Worm (Caenorhabditis elegans) whole organism, L1 larva: ENCODE data around the gene ZC449.7.

ENCODE experiments used
- C16A3.4 ChIP-seq: fragments of 150-350 bp; optimal IDR thresholded peaks from 2 replicates; lab custom pipeline; 2014; ENCODE audit warnings: missing biosample characterization, missing genetic modification characterization
- dsc-1 ChIP-seq: sonication (generic microtip); optimal IDR thresholded peaks from 2 replicates; lab custom pipeline; 2016; ENCODE audit warnings: mild to moderate bottlenecking, missing genetic modification characterization, missing compliant biosample characterization
- lin-15B ChIP-seq: fragments of 150-350 bp; sonication (generic microtip); optimal IDR thresholded peaks from 3 replicates; lab custom pipeline; 2014; ENCODE audit warnings: missing biosample characterization, missing genetic modification characterization
- lin-35 ChIP-seq, 2 experiments: fragments of 150-350 bp; optimal IDR thresholded peaks; 2 replicates each; lab custom pipeline; 2014; ENCODE audit warnings: missing biosample characterization in 2 of 2, missing genetic modification characterization in 2 of 2, missing genetic modification reagents in 2 of 2
- lin-39 ChIP-seq: fragments of 150-350 bp; optimal IDR thresholded peaks from 2 replicates; lab custom pipeline; 2014; ENCODE audit warnings: missing biosample characterization, missing genetic modification reagents, missing genetic modification characterization
- lsy-2 ChIP-seq, 2 experiments: fragments of 150-350 bp; optimal IDR thresholded peaks; 2 replicates each; lab custom pipeline; 2014; ENCODE audit warnings: missing biosample characterization in 2 of 2, missing genetic modification characterization in 2 of 2
- mab-9 ChIP-seq: fragments of 200-800 bp; sonication (Bioruptor generic); IDR thresholded peaks from 2 replicates; pipeline ENCODE4 v1.3.6; 2022; ENCODE audit warnings: missing genetic modification reagents, missing genetic modification characterization, missing compliant biosample characterization
- nhr-28 ChIP-seq: fragments of 150-350 bp; optimal IDR thresholded peaks from 2 replicates; lab custom pipeline; 2014; ENCODE audit warnings: missing biosample characterization, missing genetic modification characterization
- nhr-76 ChIP-seq: sonication (generic microtip); optimal IDR thresholded peaks from 2 replicates; lab custom pipeline; 2017; ENCODE audit warnings: missing biosample characterization, missing genetic modification characterization
- swsn-7 ChIP-seq: sonication (generic microtip); optimal IDR thresholded peaks from 2 replicates; lab custom pipeline; 2016; ENCODE audit warnings: missing genetic modification characterization, missing compliant biosample characterization
- unc-130 ChIP-seq: fragments of 150-350 bp; optimal IDR thresholded peaks from 2 replicates; lab custom pipeline; 2017; ENCODE audit warnings: missing biosample characterization, missing genetic modification characterization, inconsistent platforms
- unc-62 ChIP-seq: fragments of 150-350 bp; optimal IDR thresholded peaks from 2 replicates; lab custom pipeline; 2014; ENCODE audit warnings: missing biosample characterization, missing genetic modification reagents, missing genetic modification characterization

- TF ChIP-seq dsc-1 (no peak), lsy-2 (tag; optimal IDR thresholded peaks at IDR 0.05; lab: Kevin White, UChicago) (no peak), lin-39 (no peak), lin-15B (tag; lab: Kevin White, UChicago) (peak; percentile 54), mab-9 (GFP tag; lab: Robert Waterston, UW) (no peak), C16A3.4 (peak; percentile 69), unc-130 (tag; lab: Kevin White, UChicago) (no peak), swsn-7 (tag; lab: Kevin White, UChicago) (no peak), lin-35 (GFP tag; optimal IDR thresholded peaks at IDR 0.05; lab: Kevin White, UChicago) (peak; percentile 18 to 56), nhr-28 (no peak), nhr-76 (tag; lab: Kevin White, UChicago) (no peak), unc-62 (GFP tag; lab: Kevin White, UChicago) (no peak)
Observed at ce11 chrX:4997548-4998087, 16.3 kb upstream of the ZC449.7 start, which contains the start of gene ZC8.6.
